Worm (Caenorhabditis elegans) whole organism, L1 larva: Measurements from ENCODE around the gene T04H1.13.

Source experiments
- C04F5.9 ChIP-seq: sonication (generic microtip); optimal IDR thresholded peaks from 2 replicates; lab custom pipeline; 2016; ENCODE audit warnings: missing genetic modification characterization, missing compliant biosample characterization
- F16B12.6 ChIP-seq: fragments of 150-350 bp; optimal IDR thresholded peaks from 2 replicates; lab custom pipeline; 2014; ENCODE audit warnings: missing biosample characterization, missing genetic modification characterization
- ceh-8 ChIP-seq: fragments of 200-800 bp; sonication (Bioruptor generic); optimal IDR thresholded peaks from 2 replicates; lab custom pipeline; 2018; ENCODE audit warnings: mild to moderate bottlenecking, missing genetic modification characterization, moderate library complexity, missing compliant biosample characterization
- ces-1 ChIP-seq: fragments of 150-350 bp; optimal IDR thresholded peaks from 2 replicates; lab custom pipeline; 2014; ENCODE audit warnings: missing biosample characterization, missing genetic modification reagents, missing genetic modification characterization
- dsc-1 ChIP-seq: sonication (generic microtip); optimal IDR thresholded peaks from 2 replicates; lab custom pipeline; 2016; ENCODE audit warnings: mild to moderate bottlenecking, missing genetic modification characterization, missing compliant biosample characterization
- efl-1 ChIP-seq, 4 experiments: fragments of 150-350 bp; optimal IDR thresholded peaks in 3 of 4; peaks in 1 of 4; 1 replicate in 1 of 4; 2 replicates in 3 of 4; lab custom pipeline; 2014; ENCODE audit warnings: missing biosample characterization in 2 of 4, missing genetic modification characterization in 2 of 4, missing genetic modification reagents in 2 of 4
- efl-3 ChIP-seq: fragments of 200-800 bp; sonication (Bioruptor generic); optimal IDR thresholded peaks from 2 replicates; lab custom pipeline; 2018; ENCODE audit warnings: mild to moderate bottlenecking, missing genetic modification characterization, missing compliant biosample characterization
- egl-27 ChIP-seq, 2 experiments: fragments of 150-350 bp in 1 of 2; sonication (generic microtip); optimal IDR thresholded peaks; 3 replicates each; lab custom pipeline; 2017 to 2018; ENCODE audit warnings: missing biosample characterization in 2 of 2, missing genetic modification characterization in 2 of 2, missing genetic modification reagents in 2 of 2
- fkh-10 ChIP-seq: sonication (generic microtip); optimal IDR thresholded peaks from 2 replicates; lab custom pipeline; 2017; ENCODE audit warnings: missing biosample characterization, missing genetic modification reagents, missing genetic modification characterization
- fkh-4 ChIP-seq: sonication (generic microtip); optimal IDR thresholded peaks from 2 replicates; lab custom pipeline; 2016; ENCODE audit warnings: missing compliant biosample characterization, missing genetic modification characterization, borderline replicate concordance
- fkh-8 ChIP-seq: sonication (generic microtip); optimal IDR thresholded peaks from 2 replicates; lab custom pipeline; 2016; ENCODE audit warnings: mild to moderate bottlenecking, missing genetic modification characterization, missing compliant biosample characterization
- hlh-4 ChIP-seq: sonication (generic microtip); optimal IDR thresholded peaks from 2 replicates; lab custom pipeline; 2016; ENCODE audit warnings: mild to moderate bottlenecking, missing genetic modification characterization, missing compliant biosample characterization
- hpl-2 ChIP-seq: fragments of 150-350 bp; optimal IDR thresholded peaks from 2 replicates; lab custom pipeline; 2014; ENCODE audit warnings: missing biosample characterization, missing genetic modification reagents, missing genetic modification characterization
- irx-1 ChIP-seq: sonication (generic microtip); optimal IDR thresholded peaks from 2 replicates; lab custom pipeline; 2016; ENCODE audit warnings: missing genetic modification characterization, missing compliant biosample characterization
- isw-1 ChIP-seq: fragments of 200-800 bp; sonication (Bioruptor generic); IDR thresholded peaks from 2 replicates; pipeline ENCODE4 v1.3.6; 2022; ENCODE audit warnings: missing genetic modification characterization, missing compliant biosample characterization
- lin-15B ChIP-seq: fragments of 150-350 bp; sonication (generic microtip); optimal IDR thresholded peaks from 3 replicates; lab custom pipeline; 2014; ENCODE audit warnings: missing biosample characterization, missing genetic modification characterization
- lir-3 ChIP-seq: sonication (generic microtip); optimal IDR thresholded peaks from 2 replicates; lab custom pipeline; 2016; ENCODE audit warnings: mild to moderate bottlenecking, missing genetic modification characterization, moderate library complexity, missing compliant biosample characterization; ENCODE audit not compliant: poor library complexity
- mdl-1 ChIP-seq, 2 experiments: fragments of 150-350 bp; optimal IDR thresholded peaks; 2 replicates each; lab custom pipeline; 2014 to 2017; ENCODE audit warnings: missing biosample characterization in 2 of 2, missing genetic modification characterization in 2 of 2, inconsistent platforms in 1 of 2
- mef-2 ChIP-seq: fragments of 150-350 bp; optimal IDR thresholded peaks from 2 replicates; lab custom pipeline; 2014; ENCODE audit warnings: missing biosample characterization, missing genetic modification characterization
- nhr-20 ChIP-seq: sonication (generic microtip); optimal IDR thresholded peaks from 2 replicates; lab custom pipeline; 2016; ENCODE audit warnings: mild to moderate bottlenecking, missing genetic modification characterization, missing compliant biosample characterization
- nhr-237 ChIP-seq: fragments of 150-350 bp; optimal IDR thresholded peaks from 2 replicates; lab custom pipeline; 2014; ENCODE audit warnings: missing biosample characterization, missing genetic modification characterization
- nhr-47 ChIP-seq: sonication (generic microtip); optimal IDR thresholded peaks from 2 replicates; lab custom pipeline; 2016; ENCODE audit warnings: mild to moderate bottlenecking, missing genetic modification characterization, moderate library complexity, missing compliant biosample characterization
- nhr-71 ChIP-seq: sonication (generic microtip); optimal IDR thresholded peaks from 2 replicates; lab custom pipeline; 2016; ENCODE audit warnings: mild to moderate bottlenecking, missing genetic modification characterization, moderate library complexity, missing compliant biosample characterization
- nhr-77 ChIP-seq: fragments of 150-350 bp; optimal IDR thresholded peaks from 2 replicates; lab custom pipeline; 2014; ENCODE audit warnings: missing biosample characterization, missing genetic modification characterization
- nhr-84 ChIP-seq: sonication (generic microtip); optimal IDR thresholded peaks from 2 replicates; lab custom pipeline; 2017; ENCODE audit warnings: missing biosample characterization, missing genetic modification characterization
- nhr-85 ChIP-seq: sonication (generic microtip); peaks from one replicate; lab custom pipeline; 2016; ENCODE audit warnings: missing genetic modification characterization, inconsistent platforms, missing compliant biosample characterization
- pax-3 ChIP-seq: fragments of 200-800 bp; sonication (Bioruptor generic); optimal IDR thresholded peaks from 2 replicates; lab custom pipeline; 2018; ENCODE audit warnings: mild to moderate bottlenecking, missing genetic modification characterization, moderate library complexity, missing compliant biosample characterization
- skn-1 ChIP-seq: fragments of 150-350 bp; optimal IDR thresholded peaks from 2 replicates; lab custom pipeline; 2014; ENCODE audit warnings: missing biosample characterization, missing genetic modification characterization
- sox-4 ChIP-seq: sonication (generic microtip); optimal IDR thresholded peaks from 2 replicates; lab custom pipeline; 2016; ENCODE audit warnings: missing genetic modification characterization, missing compliant biosample characterization
- sup-37 ChIP-seq: fragments of 200-800 bp; sonication (Bioruptor generic); optimal IDR thresholded peaks from 2 replicates; lab custom pipeline; 2018; ENCODE audit warnings: mild to moderate bottlenecking, missing genetic modification characterization, missing compliant biosample characterization
- tbx-2 ChIP-seq: sonication (generic microtip); optimal IDR thresholded peaks from 2 replicates; lab custom pipeline; 2016; ENCODE audit warnings: missing genetic modification characterization, missing compliant biosample characterization
- unc-98 ChIP-seq: fragments of 200-800 bp; sonication (Bioruptor generic); IDR thresholded peaks from 2 replicates; pipeline ENCODE4 v1.3.6; 2022; ENCODE audit warnings: missing genetic modification characterization, missing compliant biosample characterization
- zag-1 ChIP-seq: fragments of 150-350 bp; optimal IDR thresholded peaks from 2 replicates; lab custom pipeline; 2014; ENCODE audit warnings: missing biosample characterization, missing genetic modification characterization
- zip-4 ChIP-seq: fragments of 200-800 bp; sonication (Bioruptor generic); optimal IDR thresholded peaks from 2 replicates; lab custom pipeline; 2018; ENCODE audit warnings: mild to moderate bottlenecking, missing genetic modification characterization, moderate library complexity, missing compliant biosample characterization
- ztf-4 ChIP-seq: fragments of 150-350 bp; optimal IDR thresholded peaks from 2 replicates; lab custom pipeline; 2014; ENCODE audit warnings: missing biosample characterization, missing genetic modification characterization

The T04H1.13 gene

ce11 chrV:12269272-12269767, 24.5 kb upstream of the T04H1.13 start, which contains the start of gene twk-24 (continued):
- TF ChIP-seq hlh-4, result no peak
- TF ChIP-seq skn-1 (tag; lab: Kevin White, UChicago), result no peak
- TF ChIP-seq nhr-20 (tag; lab: Kevin White, UChicago), result no peak
- TF ChIP-seq, all 84 proteins: peak for 6

ce11 chrV:12263723-12264122, 18.9 kb upstream of the T04H1.13 start, which contains the start of gene ssp-35:
TSS of gene ssp-35 (minus strand) at chrV:12263823.
- TF ChIP-seq irx-1 (no peak), efl-1 (optimal IDR thresholded peaks at IDR 0.05; lab: Kevin White, UChicago) (no peak), efl-1 (GFP tag; optimal IDR thresholded peaks at IDR 0.05 in 1 of 2; lab: Kevin White, UChicago) (peak in 1 of 2 experiments; percentile 48)

- TF ChIP-seq C04F5.9 (no peak), ceh-8 (GFP tag; lab: Kevin White, UChicago) (no peak), hpl-2 (GFP tag; lab: Kevin White, UChicago) (no peak), efl-1 (optimal IDR thresholded peaks at IDR 0.05; lab: Kevin White, UChicago) (no peak), efl-1 (GFP tag; optimal IDR thresholded peaks at IDR 0.05 in 1 of 2; lab: Kevin White, UChicago) (peak in 1 of 2 experiments; percentile 4), skn-1 (tag; lab: Kevin White, UChicago) (peak; percentile 48), zip-4 (peak; percentile 75), ztf-4 (tag; lab: Kevin White, UChicago) (no peak), dsc-1 (tag; lab: Kevin White, UChicago) (no peak), nhr-71 (tag; lab: Kevin White, UChicago) (peak; percentile 46), nhr-237 (tag; lab: Kevin White, UChicago) (no peak)
Measured at ce11 chrV:12261377-12261776, 16.5 kb upstream of the T04H1.13 start, which contains the start of gene tbb-6. TSS of gene tbb-6 (plus strand) at chrV:12261531.

ce11 chrV:12258922-12259321, 14.1 kb upstream of the T04H1.13 start, which contains the start of gene ugt-56:
TSS of gene ugt-56 (plus strand) at chrV:12258982.
- TF ChIP-seq lin-15B (tag; lab: Kevin White, UChicago) (no peak), fkh-4 (tag; lab: Kevin White, UChicago) (no peak), dsc-1 (tag; lab: Kevin White, UChicago) (peak; percentile 40), pax-3 (peak; percentile 28), fkh-8 (tag; lab: Kevin White, UChicago) (peak; percentile 13), F16B12.6 (no peak), egl-27 (tag; optimal IDR thresholded peaks at IDR 0.05; lab: Kevin White, UChicago) (no peak)

- TF ChIP-seq ztf-4 (tag; lab: Kevin White, UChicago) (no peak), nhr-85 (tag; lab: Kevin White, UChicago) (peak; percentile 45)
Measured at ce11 chrV:12256398-12256797, 11.6 kb upstream of the T04H1.13 start, which contains the start of gene ugt-55. TSS of gene ugt-55 (plus strand) at chrV:12256698.

- TF ChIP-seq sup-37 (GFP tag; lab: Kevin White, UChicago), result no peak
- no peak for TF ChIP-seq ces-1 (GFP tag; lab: Kevin White, UChicago)
- TF ChIP-seq tbx-2, result no peak
- no peak for TF ChIP-seq unc-98
- TF ChIP-seq sox-4 (tag; lab: Kevin White, UChicago), result no peak
- no peak for TF ChIP-seq ztf-4 (tag; lab: Kevin White, UChicago)
- no peak for TF ChIP-seq nhr-84 (tag; lab: Kevin White, UChicago)
- no peak for TF ChIP-seq fkh-8 (tag; lab: Kevin White, UChicago)
- TF ChIP-seq isw-1 (GFP tag; lab: Robert Waterston, UW), result no peak
- no peak for TF ChIP-seq lir-3 (tag; lab: Kevin White, UChicago)
- TF ChIP-seq nhr-77, result no peak
- no peak for TF ChIP-seq nhr-47 (tag; lab: Kevin White, UChicago)
- no peak for TF ChIP-seq mdl-1 (tag; optimal IDR thresholded peaks at IDR 0.05; lab: Kevin White, UChicago)
- TF ChIP-seq efl-3 (GFP tag; lab: Kevin White, UChicago), result no peak
- no peak for TF ChIP-seq zag-1 (tag; lab: Kevin White, UChicago)
- no peak for TF ChIP-seq irx-1
- TF ChIP-seq zip-4, result no peak
- TF ChIP-seq mef-2, result no peak
- TF ChIP-seq fkh-10 (GFP tag; lab: Kevin White, UChicago), result no peak
- TF ChIP-seq, all 84 proteins: peak for 0
Measured at ce11 chrV:12255343-12255742, 10.5 kb upstream of the T04H1.13 start, which contains the start of gene T04H1.12. TSS of gene T04H1.12 (plus strand) at chrV:12255643.
